Worm (Caenorhabditis elegans) whole organism, mixed stage, embryonic: Measurements from ENCODE around the gene K02A6.4.

Experiments
- M03D4.4 ChIP-seq: sonication (generic microtip); optimal IDR thresholded peaks from 2 replicates; lab custom pipeline; 2017; ENCODE audit warnings: mild to moderate bottlenecking, missing genetic modification characterization, missing compliant biosample characterization
- bed-3 ChIP-seq: fragments of 200-800 bp; sonication (Bioruptor generic); optimal IDR thresholded peaks from 3 replicates; lab custom pipeline; 2018; ENCODE audit warnings: mild to moderate bottlenecking, missing genetic modification characterization, moderate library complexity, missing compliant biosample characterization
- blmp-1 ChIP-seq: fragments of 150-350 bp; optimal IDR thresholded peaks from 2 replicates; lab custom pipeline; 2014; ENCODE audit warnings: missing biosample characterization, missing genetic modification characterization
- ceh-39 ChIP-seq: fragments of 150-350 bp; optimal IDR thresholded peaks from 2 replicates; lab custom pipeline; 2014; ENCODE audit warnings: missing biosample characterization, missing genetic modification characterization
- ceh-83 ChIP-seq: fragments of 200-800 bp; sonication (Bioruptor generic); optimal IDR thresholded peaks from 2 replicates; lab custom pipeline; 2018; ENCODE audit warnings: mild to moderate bottlenecking, missing genetic modification characterization, missing compliant biosample characterization
- ces-1 ChIP-seq: fragments of 150-350 bp; optimal IDR thresholded peaks from 2 replicates; lab custom pipeline; 2014; ENCODE audit warnings: missing biosample characterization, missing genetic modification reagents, missing genetic modification characterization
- cnd-1 ChIP-seq: fragments of 200-800 bp; sonication (Bioruptor generic); optimal IDR thresholded peaks from 2 replicates; lab custom pipeline; 2018; ENCODE audit warnings: mild to moderate bottlenecking, missing genetic modification characterization, missing compliant biosample characterization
- drap-1 ChIP-seq: fragments of 200-800 bp; sonication (Bioruptor generic); optimal IDR thresholded peaks from 3 replicates; lab custom pipeline; 2018; ENCODE audit warnings: mild to moderate bottlenecking, missing genetic modification characterization, missing compliant biosample characterization
- elt-1 ChIP-seq: sonication (generic microtip); optimal IDR thresholded peaks from 2 replicates; lab custom pipeline; 2017; ENCODE audit warnings: missing genetic modification characterization, mild to moderate bottlenecking, missing compliant biosample characterization, antibody characterized with exemption, moderate library complexity, borderline replicate concordance; ENCODE audit not compliant: insufficient read depth
- elt-3 ChIP-seq: fragments of 150-350 bp; optimal IDR thresholded peaks from 2 replicates; lab custom pipeline; 2014; ENCODE audit warnings: missing biosample characterization, missing genetic modification characterization
- flh-1 ChIP-seq: fragments of 200-800 bp; sonication (Bioruptor generic); optimal IDR thresholded peaks from 2 replicates; lab custom pipeline; 2018; ENCODE audit warnings: mild to moderate bottlenecking, missing genetic modification characterization, moderate library complexity, missing compliant biosample characterization
- ham-2 ChIP-seq: fragments of 200-800 bp; sonication (Bioruptor generic); optimal IDR thresholded peaks from 2 replicates; lab custom pipeline; 2018; ENCODE audit warnings: mild to moderate bottlenecking, missing genetic modification characterization, missing compliant biosample characterization
- hlh-1 ChIP-seq: fragments of 150-350 bp; optimal IDR thresholded peaks from 2 replicates; lab custom pipeline; 2014; ENCODE audit warnings: missing biosample characterization, missing genetic modification reagents, missing genetic modification characterization
- lin-13 ChIP-seq: fragments of 150-350 bp; optimal IDR thresholded peaks from 2 replicates; lab custom pipeline; 2014; ENCODE audit warnings: missing biosample characterization, missing genetic modification characterization
- lin-32 ChIP-seq: fragments of 200-800 bp; sonication (Bioruptor generic); optimal IDR thresholded peaks from 2 replicates; lab custom pipeline; 2018; ENCODE audit warnings: mild to moderate bottlenecking, missing genetic modification characterization, missing compliant biosample characterization
- lsy-2 ChIP-seq: fragments of 150-350 bp; optimal IDR thresholded peaks from 2 replicates; lab custom pipeline; 2014; ENCODE audit warnings: missing biosample characterization, missing genetic modification characterization
- mab-5 ChIP-seq: fragments of 150-350 bp; optimal IDR thresholded peaks from 2 replicates; lab custom pipeline; 2014; ENCODE audit warnings: missing biosample characterization, missing genetic modification characterization
- mls-2 ChIP-seq: sonication (generic microtip); optimal IDR thresholded peaks from 2 replicates; lab custom pipeline; 2016; ENCODE audit warnings: mild to moderate bottlenecking, missing genetic modification characterization, moderate library complexity, missing compliant biosample characterization
- nhr-12 ChIP-seq: fragments of 150-350 bp; optimal IDR thresholded peaks from 2 replicates; lab custom pipeline; 2014; ENCODE audit warnings: missing biosample characterization, missing genetic modification characterization
- nhr-237 ChIP-seq: fragments of 150-350 bp; optimal IDR thresholded peaks from 2 replicates; lab custom pipeline; 2014; ENCODE audit warnings: missing biosample characterization, missing genetic modification characterization
- nhr-76 ChIP-seq: sonication (generic microtip); optimal IDR thresholded peaks from 2 replicates; lab custom pipeline; 2017; ENCODE audit warnings: missing biosample characterization, missing genetic modification characterization
- pha-4 ChIP-seq: fragments of 150-350 bp; optimal IDR thresholded peaks from 2 replicates; lab custom pipeline; 2018; ENCODE audit warnings: missing biosample characterization, missing genetic modification reagents, missing genetic modification characterization
- sem-2 ChIP-seq: fragments of 200-800 bp; sonication (Bioruptor generic); optimal IDR thresholded peaks from 2 replicates; lab custom pipeline; 2018; ENCODE audit warnings: mild to moderate bottlenecking, missing genetic modification characterization, missing compliant biosample characterization
- snpc-4 ChIP-seq: fragments of 150-350 bp; optimal IDR thresholded peaks from 2 replicates; lab custom pipeline; 2014; ENCODE audit warnings: missing biosample characterization, missing genetic modification characterization
- sptf-1 ChIP-seq: sonication (generic microtip); optimal IDR thresholded peaks from 2 replicates; lab custom pipeline; 2017; ENCODE audit warnings: mild to moderate bottlenecking, missing genetic modification characterization, moderate library complexity, missing compliant biosample characterization
- tbx-8 ChIP-seq: fragments of 200-800 bp; sonication (Bioruptor generic); optimal IDR thresholded peaks from 2 replicates; lab custom pipeline; 2018; ENCODE audit warnings: mild to moderate bottlenecking, missing genetic modification characterization, moderate library complexity, missing compliant biosample characterization
- unc-120 ChIP-seq: sonication (generic microtip); optimal IDR thresholded peaks from 2 replicates; lab custom pipeline; 2017; ENCODE audit warnings: missing genetic modification characterization, missing compliant biosample characterization; ENCODE audit not compliant: poor library complexity, severe bottlenecking
- unc-39 ChIP-seq: fragments of 150-350 bp; optimal IDR thresholded peaks from 2 replicates; lab custom pipeline; 2014; ENCODE audit warnings: missing biosample characterization, missing genetic modification characterization
- zip-8 ChIP-seq: fragments of 150-350 bp; optimal IDR thresholded peaks from 2 replicates; lab custom pipeline; 2014; ENCODE audit warnings: missing biosample characterization, missing genetic modification characterization
- ztf-11 ChIP-seq: fragments of 150-350 bp; optimal IDR thresholded peaks from 2 replicates; lab custom pipeline; 2014; ENCODE audit warnings: missing biosample characterization, missing genetic modification characterization

Gene K02A6.4

ce11 chrX:8246126-8246525 is 27.6 kb upstream of the K02A6.4 start, which contains the start of gene kqt-2:
kqt-2 (minus strand) TSS chrX:8246369.
- TF ChIP-seq pha-4 (tag; lab: Kevin White, UChicago) (no peak), lin-32 (GFP tag; lab: Kevin White, UChicago) (no peak), nhr-237 (tag; lab: Kevin White, UChicago) (no peak), ceh-39 (tag; lab: Kevin White, UChicago) (no peak), flh-1 (no peak), ceh-83 (GFP tag; lab: Kevin White, UChicago) (no peak), zip-8 (tag; lab: Kevin White, UChicago) (no peak), cnd-1 (tag; lab: Kevin White, UChicago) (no peak), tbx-8 (GFP tag; lab: Kevin White, UChicago) (no peak), hlh-1 (tag; lab: Kevin White, UChicago) (no peak), elt-1 (tag; lab: Kevin White, UChicago) (no peak), ces-1 (GFP tag; lab: Kevin White, UChicago) (no peak), elt-3 (tag; lab: Kevin White, UChicago) (no peak), lsy-2 (tag; lab: Kevin White, UChicago) (no peak), bed-3 (GFP tag; lab: Kevin White, UChicago) (no peak), M03D4.4 (tag; lab: Kevin White, UChicago) (no peak), ztf-11 (no peak), unc-120 (tag; lab: Kevin White, UChicago) (no peak), sem-2 (GFP tag; lab: Kevin White, UChicago) (no peak)

DNA sequence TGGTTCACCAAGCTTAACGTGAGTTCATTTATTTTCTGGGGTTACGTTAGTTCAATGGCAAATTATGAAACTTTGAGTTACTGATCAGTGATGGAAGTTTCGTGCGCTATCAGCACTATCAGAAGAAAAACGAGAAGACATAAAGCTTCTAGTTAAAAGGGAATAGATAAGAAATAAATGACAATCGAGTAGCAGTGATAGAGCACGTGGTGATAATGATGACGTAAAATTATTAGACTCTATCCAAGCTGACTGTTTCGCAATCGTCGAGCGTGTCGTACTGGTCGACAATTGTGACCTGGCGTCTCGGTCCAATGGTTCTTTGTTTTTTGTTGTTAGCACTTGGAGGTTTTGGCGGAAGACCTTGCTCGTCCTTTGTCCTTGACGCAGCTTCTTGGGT is 24.6 kb upstream of the K02A6.4 start:
- TF ChIP-seq nhr-237 (tag; lab: Kevin White, UChicago) (no peak), blmp-1 (tag; lab: Kevin White, UChicago) (no peak), sem-2 (GFP tag; lab: Kevin White, UChicago) (no peak), sptf-1 (tag; lab: Kevin White, UChicago) (no peak), tbx-8 (GFP tag; lab: Kevin White, UChicago) (no peak), unc-39 (tag; lab: Kevin White, UChicago) (no peak), ces-1 (GFP tag; lab: Kevin White, UChicago) (no peak), ham-2 (no peak), unc-120 (tag; lab: Kevin White, UChicago) (no peak), elt-1 (tag; lab: Kevin White, UChicago) (no peak), nhr-76 (no peak)

ce11 chrX:8241906-8242305 is 23.4 kb upstream of the K02A6.4 start, which contains the start of gene endu-2:
endu-2 (plus strand) TSS chrX:8242301.
- TF ChIP-seq drap-1, result no peak
- no peak for TF ChIP-seq pha-4 (tag; lab: Kevin White, UChicago)
- no peak for TF ChIP-seq zip-8 (tag; lab: Kevin White, UChicago)
- TF ChIP-seq flh-1, result no peak
- TF ChIP-seq nhr-237 (tag; lab: Kevin White, UChicago), result no peak
- no peak for TF ChIP-seq unc-120 (tag; lab: Kevin White, UChicago)
- no peak for TF ChIP-seq ztf-11
- TF ChIP-seq ces-1 (GFP tag; lab: Kevin White, UChicago), result no peak
- TF ChIP-seq sem-2 (GFP tag; lab: Kevin White, UChicago), result no peak
- TF ChIP-seq tbx-8 (GFP tag; lab: Kevin White, UChicago), result no peak

DNA sequence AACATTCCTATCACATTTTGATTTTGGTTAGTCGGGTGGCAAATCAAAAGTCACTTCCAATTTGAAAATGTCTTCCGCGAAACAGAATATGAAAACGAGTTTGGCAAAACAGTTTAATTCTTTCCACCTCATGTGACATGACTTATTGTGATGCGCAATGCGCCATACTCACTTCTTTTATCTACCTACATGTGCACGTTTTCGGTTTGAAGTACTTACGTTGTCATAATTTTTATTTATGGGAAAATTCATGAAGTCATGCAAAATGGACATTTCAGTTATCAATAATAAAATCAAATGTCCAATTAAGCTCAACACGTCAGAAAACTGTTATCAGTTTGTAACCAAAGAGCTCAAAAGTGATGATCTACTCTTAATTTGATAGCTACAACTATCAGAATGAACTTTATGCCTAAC is 20.1 kb upstream of the K02A6.4 start:
- TF ChIP-seq blmp-1 (tag; lab: Kevin White, UChicago), result no peak
- no peak for TF ChIP-seq nhr-12 (tag; lab: Kevin White, UChicago)
- no peak for TF ChIP-seq ceh-83 (GFP tag; lab: Kevin White, UChicago)
- TF ChIP-seq ceh-39 (tag; lab: Kevin White, UChicago), result no peak
- no peak for TF ChIP-seq snpc-4 (tag; lab: Kevin White, UChicago)

- TF ChIP-seq ceh-83 (GFP tag; lab: Kevin White, UChicago), result no peak
- no peak for TF ChIP-seq unc-120 (tag; lab: Kevin White, UChicago)
- no peak for TF ChIP-seq elt-3 (tag; lab: Kevin White, UChicago)
- TF ChIP-seq blmp-1 (tag; lab: Kevin White, UChicago), result no peak
- no peak for TF ChIP-seq zip-8 (tag; lab: Kevin White, UChicago)
- TF ChIP-seq lin-13, result no peak
- no peak for TF ChIP-seq nhr-237 (tag; lab: Kevin White, UChicago)
- no peak for TF ChIP-seq bed-3 (GFP tag; lab: Kevin White, UChicago)
- no peak for TF ChIP-seq mls-2
- TF ChIP-seq pha-4 (tag; lab: Kevin White, UChicago), result no peak
- TF ChIP-seq nhr-76, result no peak
- TF ChIP-seq ceh-39 (tag; lab: Kevin White, UChicago), result no peak
- no peak for TF ChIP-seq cnd-1 (tag; lab: Kevin White, UChicago)
- no peak for TF ChIP-seq drap-1
- no peak for TF ChIP-seq snpc-4 (tag; lab: Kevin White, UChicago)
- no peak for TF ChIP-seq mab-5 (tag; lab: Kevin White, UChicago)
These were observed 18.0 kb upstream of the K02A6.4 start for ce11 chrX:8236515-8236914.
